Fruit fly (Drosophila melanogaster) whole organism, pupa: ENCODE measurements around the gene CG32645.
"Not testable (repeated sequence)": the region's sequence is repeated elsewhere in the genome, so short reads cannot be mapped to it uniquely, and the experiment has no call there.

ENCODE experiments used
- CG10348 ChIP-seq: fragments of 200-800 bp; sonication (Bioruptor generic); IDR thresholded peaks from 2 replicates; pipeline ENCODE4 v1.3.6; 2022; ENCODE audit warnings: missing biosample characterization, missing genetic modification characterization
- CG12605 ChIP-seq: fragments of 200-800 bp; sonication (Bioruptor generic); IDR thresholded peaks from 2 replicates; pipeline ENCODE4 v1.3.6; 2022; ENCODE audit warnings: missing biosample characterization, missing genetic modification characterization
- CG13204 ChIP-seq: fragments of 200-800 bp; sonication (Bioruptor generic); optimal IDR thresholded peaks from 2 replicates; lab custom pipeline; 2018; ENCODE audit warnings: missing biosample characterization, mild to moderate bottlenecking, missing genetic modification characterization, moderate library complexity
- CG14655 ChIP-seq: fragments of 200-800 bp; sonication (Bioruptor generic); optimal IDR thresholded peaks from 3 replicates; lab custom pipeline; 2017; ENCODE audit warnings: mild to moderate bottlenecking, missing biosample characterization, missing genetic modification reagents, missing genetic modification characterization
- CG15710 ChIP-seq: fragments of 200-800 bp; sonication (Bioruptor generic); optimal IDR thresholded peaks from 2 replicates; lab custom pipeline; 2018; ENCODE audit warnings: missing biosample characterization, mild to moderate bottlenecking, missing genetic modification characterization, moderate library complexity
- CG17806 ChIP-seq: fragments of 200-800 bp; sonication (Bioruptor generic); optimal IDR thresholded peaks from 2 replicates; lab custom pipeline; 2018; ENCODE audit warnings: missing biosample characterization, mild to moderate bottlenecking, missing genetic modification characterization, moderate library complexity
- CG32121 ChIP-seq: fragments of 200-800 bp; sonication (Bioruptor generic); IDR thresholded peaks from 2 replicates; pipeline ENCODE4 v1.3.6; 2022; ENCODE audit warnings: missing biosample characterization, missing genetic modification characterization
- CG34367 ChIP-seq: fragments of 200-800 bp; sonication (Bioruptor generic); optimal IDR thresholded peaks from 2 replicates; lab custom pipeline; 2018; ENCODE audit warnings: missing biosample characterization, mild to moderate bottlenecking, missing genetic modification characterization
- CG4496 ChIP-seq: fragments of 200-800 bp; sonication (Bioruptor generic); IDR thresholded peaks from 3 replicates; pipeline ENCODE4 v1.3.6; 2022; ENCODE audit warnings: missing biosample characterization, missing genetic modification characterization
- CG8159 ChIP-seq: fragments of 200-800 bp; sonication (Bioruptor generic); optimal IDR thresholded peaks from 3 replicates; lab custom pipeline; 2018; ENCODE audit warnings: missing biosample characterization, mild to moderate bottlenecking, missing genetic modification characterization, moderate library complexity
- CG8301 ChIP-seq: fragments of 200-800 bp; sonication (Bioruptor generic); optimal IDR thresholded peaks from 2 replicates; lab custom pipeline; 2018; ENCODE audit warnings: missing biosample characterization, mild to moderate bottlenecking, missing genetic modification characterization
- CG9948 ChIP-seq: fragments of 200-800 bp; sonication (Bioruptor generic); optimal IDR thresholded peaks from 2 replicates; lab custom pipeline; 2018; ENCODE audit warnings: missing biosample characterization, mild to moderate bottlenecking, missing genetic modification characterization, moderate library complexity
- D1 ChIP-seq: fragments of 200-800 bp; sonication (Bioruptor generic); optimal IDR thresholded peaks from 2 replicates; lab custom pipeline; 2018; ENCODE audit warnings: missing biosample characterization, mild to moderate bottlenecking, missing genetic modification characterization, moderate library complexity
- EcR ChIP-seq: fragments of 200-800 bp; sonication (Bioruptor generic); optimal IDR thresholded peaks from 3 replicates; lab custom pipeline; 2019; ENCODE audit warnings: missing biosample characterization, missing genetic modification characterization, mild to moderate bottlenecking, moderate library complexity, missing genetic modification reagents
- Ets98B ChIP-seq: fragments of 200-800 bp; sonication (Bioruptor generic); IDR thresholded peaks from 2 replicates; pipeline ENCODE4 v1.3.6; 2022; ENCODE audit warnings: missing biosample characterization, missing genetic modification characterization
- Pif1A ChIP-seq: fragments of 200-800 bp; sonication (Bioruptor generic); optimal IDR thresholded peaks from 3 replicates; lab custom pipeline; 2016; ENCODE audit warnings: missing biosample characterization, missing genetic modification characterization
- Pif1B ChIP-seq: fragments of 200-800 bp; sonication (Bioruptor generic); optimal IDR thresholded peaks from 3 replicates; lab custom pipeline; 2016; ENCODE audit warnings: missing biosample characterization, missing genetic modification characterization
- Snoo ChIP-seq: fragments of 200-800 bp; sonication (Bioruptor generic); optimal IDR thresholded peaks from 3 replicates; lab custom pipeline; 2017; ENCODE audit warnings: missing biosample characterization, mild to moderate bottlenecking, missing genetic modification characterization, inconsistent platforms
- fd96Ca ChIP-seq: fragments of 200-800 bp; sonication (Bioruptor generic); IDR thresholded peaks from 3 replicates; pipeline ENCODE4 v1.3.6; 2022; ENCODE audit warnings: missing biosample characterization, missing genetic modification characterization
- gl ChIP-seq: fragments of 200-800 bp; sonication (Bioruptor generic); optimal IDR thresholded peaks from 2 replicates; lab custom pipeline; 2018; ENCODE audit warnings: missing biosample characterization, mild to moderate bottlenecking, missing genetic modification characterization
- rn ChIP-seq: fragments of 200-800 bp; sonication (Bioruptor generic); IDR thresholded peaks from 2 replicates; pipeline ENCODE4 v1.3.6; 2022; ENCODE audit warnings: missing biosample characterization, missing genetic modification characterization

CG32645 gene

DNA sequence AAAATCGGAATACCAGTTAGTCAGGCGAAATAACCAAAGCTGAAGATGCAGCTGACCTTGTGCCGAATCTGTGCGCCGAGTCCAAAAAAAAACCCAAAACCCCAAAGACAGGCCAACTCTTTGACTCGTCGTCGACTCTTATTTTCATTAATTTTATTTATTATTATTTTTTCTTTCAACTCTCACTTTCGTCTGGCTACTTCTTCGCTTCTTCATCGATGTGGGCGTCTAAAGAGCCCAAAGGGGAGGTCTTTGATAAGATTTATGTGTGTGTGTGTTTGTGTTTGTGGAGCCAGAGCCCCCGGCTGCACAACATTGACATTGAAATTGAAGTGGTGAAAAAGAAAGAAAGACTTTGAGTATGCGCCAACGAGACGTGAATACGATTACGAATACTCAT is 6.9 kb downstream of the CG32645 start:
- no peak for TF ChIP-seq Pif1A
- TF ChIP-seq CG8159 = no peak
- TF ChIP-seq Snoo (tag; lab: Kevin White, UChicago) = no peak
- no peak for TF ChIP-seq D1 (tag; lab: Kevin White, UChicago)
- TF ChIP-seq fd96Ca (GFP tag; lab: Robert Waterston, UW) = no peak
- no peak for TF ChIP-seq CG9948 (tag; lab: Kevin White, UChicago)
- TF ChIP-seq CG15710 (tag; lab: Kevin White, UChicago) = no peak
- no peak for TF ChIP-seq CG17806 (tag; lab: Kevin White, UChicago)
- TF ChIP-seq CG8301 = no peak
- no peak for TF ChIP-seq CG10348 (GFP tag; lab: Robert Waterston, UW)
- no peak for TF ChIP-seq rn (GFP tag; lab: Robert Waterston, UW)
- TF ChIP-seq Ets98B (GFP tag; lab: Robert Waterston, UW) = no peak
- no peak for TF ChIP-seq EcR (GFP tag; lab: Kevin White, UChicago)
- no peak for TF ChIP-seq CG34367 (tag; lab: Kevin White, UChicago)
- TF ChIP-seq CG14655 (GFP tag; lab: Kevin White, UChicago) = no peak
- TF ChIP-seq CG4496 (GFP tag; lab: Robert Waterston, UW) = no peak
- no peak for TF ChIP-seq Pif1B (GFP tag; lab: Kevin White, UChicago)
- no peak for TF ChIP-seq gl (tag; lab: Kevin White, UChicago)
- no peak for TF ChIP-seq CG12605
- no peak for TF ChIP-seq CG32121

DNA sequence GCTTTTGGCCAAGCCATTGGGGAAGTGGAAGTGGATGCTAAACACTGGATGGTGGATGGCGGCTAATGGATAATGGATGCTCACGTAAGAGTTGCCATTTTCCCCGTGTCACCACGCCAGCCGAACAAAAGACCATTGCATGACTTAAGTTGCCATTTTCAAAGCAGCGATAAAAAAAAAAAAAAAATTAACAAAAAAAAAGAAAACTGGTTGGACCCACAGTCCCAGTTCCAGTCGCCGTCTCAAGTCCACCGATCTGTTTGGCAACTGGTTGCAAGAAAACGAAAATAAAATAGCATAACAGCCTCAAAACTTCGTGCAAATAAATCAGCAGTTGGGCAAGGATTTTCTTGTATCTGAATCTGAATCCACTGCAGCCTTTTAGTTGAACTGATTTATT is 10.1 kb downstream of the CG32645 start:
- TF ChIP-seq CG12605 (0 out of 2 replicates have a peak, but pooled peaks have one; percentile 34), CG15710 (tag; lab: Kevin White, UChicago) (no peak), D1 (tag; lab: Kevin White, UChicago) (no peak), Ets98B (GFP tag; lab: Robert Waterston, UW) (peak; percentile 33; the same call in 1 of the 2 replicates), CG4496 (GFP tag; lab: Robert Waterston, UW) (peak; percentile 28; the same call in 1 of the 3 replicates), rn (GFP tag; lab: Robert Waterston, UW) (no peak), CG34367 (tag; lab: Kevin White, UChicago) (no peak)

DNA sequence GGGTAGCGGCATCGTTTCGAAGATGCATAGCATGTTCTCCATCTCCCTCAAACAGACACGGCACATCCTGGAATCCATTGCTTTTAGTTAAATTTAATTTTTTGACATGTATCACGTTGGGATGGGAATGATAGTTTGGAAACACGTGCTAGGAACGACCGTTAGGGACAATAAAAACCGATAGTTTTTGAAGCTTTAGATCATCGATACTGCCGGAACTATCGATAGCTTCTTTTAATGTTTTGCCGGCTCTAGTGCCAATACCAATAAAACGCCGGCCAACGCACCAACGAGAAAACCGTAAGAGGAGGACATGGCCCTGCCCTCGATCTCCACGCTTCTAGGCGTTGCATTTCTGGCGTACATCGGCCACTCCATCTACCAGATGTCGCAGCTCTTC is 15.8 kb downstream of the CG32645 start, which contains the start of the genes CG4318 and CG4332:
Gene CG4318 (minus strand): TSS at position 142 of the 400 bp plus-strand sequence.
Gene CG4332 (plus strand): TSS at position 256 of the 400 bp plus-strand sequence.
- peak; percentile 2 for TF ChIP-seq EcR (GFP tag; lab: Kevin White, UChicago)
- TF ChIP-seq CG8159 = no peak

DNA sequence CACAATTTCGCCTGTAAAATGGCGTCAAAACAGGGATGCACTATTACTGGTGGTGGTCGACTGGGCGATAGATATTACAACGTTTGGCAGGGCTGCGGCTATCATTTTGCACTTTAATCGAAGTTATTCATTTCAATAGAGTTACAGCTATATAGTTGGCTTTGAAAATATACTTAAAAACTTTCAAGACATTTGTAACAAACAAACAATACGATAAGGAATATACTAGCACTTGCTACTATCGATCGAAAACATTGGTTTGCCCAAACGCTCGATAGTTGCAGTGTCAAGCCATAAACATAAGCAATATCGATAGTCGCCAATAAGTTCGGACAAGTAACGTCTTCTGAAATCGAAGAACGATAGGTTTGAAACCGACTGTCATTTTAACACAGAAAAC is 20.5 kb downstream of the CG32645 start, which contains the start of the genes Bap60 and CG12096:
Gene Bap60 (minus strand): TSS at position 28 of the 400 bp plus-strand sequence.
Gene CG12096 (plus strand): TSS at position 124 of the 400 bp plus-strand sequence.
- TF ChIP-seq fd96Ca (GFP tag; lab: Robert Waterston, UW) (peak; percentile 77; the same call in 2 of the 3 replicates), CG32121 (0 out of 2 replicates have a peak, but pooled peaks have one; percentile 16), D1 (tag; lab: Kevin White, UChicago) (no peak), CG17806 (tag; lab: Kevin White, UChicago) (peak; percentile 53), CG8301 (no peak), CG4496 (GFP tag; lab: Robert Waterston, UW) (peak; percentile 73; the same call in 2 of the 3 replicates), CG13204 (GFP tag; lab: Kevin White, UChicago) (no peak), Snoo (tag; lab: Kevin White, UChicago) (peak; percentile 51), gl (tag; lab: Kevin White, UChicago) (peak; percentile 10), Pif1A (no peak), CG9948 (tag; lab: Kevin White, UChicago) (peak; percentile 43), EcR (GFP tag; lab: Kevin White, UChicago) (no peak), Ets98B (GFP tag; lab: Robert Waterston, UW) (no peak), CG15710 (tag; lab: Kevin White, UChicago) (peak; percentile 75), CG34367 (tag; lab: Kevin White, UChicago) (peak; percentile 54), CG8159 (peak; percentile 68)

DNA sequence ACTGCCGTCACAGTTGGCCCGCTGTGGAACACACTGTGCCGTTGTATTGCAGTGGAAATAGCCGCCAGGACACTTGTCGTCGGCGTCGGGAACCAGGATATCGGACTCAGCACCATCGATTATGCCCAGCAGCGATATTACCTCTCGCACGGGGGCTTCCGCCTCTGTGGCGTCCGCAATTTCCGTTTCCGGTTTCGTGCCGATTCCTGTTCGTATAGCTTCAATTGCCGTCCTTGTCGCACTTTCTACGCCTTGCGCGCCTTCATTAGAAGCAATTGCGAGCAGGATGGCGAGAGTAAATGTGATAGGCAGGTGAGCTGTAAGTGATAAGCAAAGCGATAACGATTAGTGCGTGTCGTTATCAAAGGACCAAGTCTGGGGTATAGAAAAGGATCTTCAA is 33.9 kb downstream of the CG32645 start:
- TF ChIP-seq Snoo (tag; lab: Kevin White, UChicago) = no peak
- TF ChIP-seq CG4496 (GFP tag; lab: Robert Waterston, UW) = no peak
- no peak for TF ChIP-seq CG9948 (tag; lab: Kevin White, UChicago)
- TF ChIP-seq CG8301 = no peak
- no peak for TF ChIP-seq rn (GFP tag; lab: Robert Waterston, UW)
- no peak for TF ChIP-seq EcR (GFP tag; lab: Kevin White, UChicago)
- TF ChIP-seq CG15710 (tag; lab: Kevin White, UChicago) = no peak

DNA sequence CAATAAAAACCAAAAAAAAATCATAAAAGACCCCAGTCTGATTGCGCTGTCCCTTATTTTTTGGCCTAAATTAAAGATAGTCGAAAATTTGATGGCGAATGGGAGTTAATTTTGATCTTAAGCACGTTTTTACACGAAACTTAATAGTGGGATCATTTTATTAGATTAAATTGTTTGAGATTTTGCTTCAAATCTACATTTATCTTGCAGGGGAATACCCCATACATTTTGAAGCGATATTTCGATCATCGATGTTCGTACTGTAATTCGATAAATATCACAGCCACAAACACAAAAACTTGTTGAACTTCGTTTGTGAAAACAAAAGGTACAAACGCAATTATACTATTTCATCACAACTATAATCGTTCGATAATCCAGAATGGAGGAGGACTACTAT is 38.7 kb downstream of the CG32645 start, which contains the start of gene CG32640:
Gene CG32640 (plus strand): TSS at position 286 of the 400 bp plus-strand sequence.
- peak; percentile 46; the same call in 1 of the 3 replicates for TF ChIP-seq CG4496 (GFP tag; lab: Robert Waterston, UW)
- TF ChIP-seq CG12605 = 0 out of 2 replicates have a peak, but pooled peaks have one; percentile 10

DNA sequence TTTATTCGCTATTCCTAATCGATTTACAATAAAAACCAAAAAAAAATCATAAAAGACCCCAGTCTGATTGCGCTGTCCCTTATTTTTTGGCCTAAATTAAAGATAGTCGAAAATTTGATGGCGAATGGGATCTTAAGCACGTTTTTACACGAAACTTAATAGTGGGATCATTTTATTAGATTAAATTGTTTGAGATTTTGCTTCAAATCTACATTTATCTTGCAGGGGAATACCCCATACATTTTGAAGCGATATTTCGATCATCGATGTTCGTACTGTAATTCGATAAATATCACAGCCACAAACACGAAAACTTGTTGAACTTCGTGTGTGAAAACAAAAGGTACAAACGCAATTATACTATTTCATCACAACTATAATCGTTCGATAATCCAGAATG is 45.2 kb downstream of the CG32645 start, which contains the start of gene CG32641:
Gene CG32641 (plus strand): TSS at position 301 of the 400 bp plus-strand sequence.
- TF ChIP-seq CG9948 (tag; lab: Kevin White, UChicago); fd96Ca (GFP tag; lab: Robert Waterston, UW); CG12605: not testable (repeated sequence)
